Worm (Caenorhabditis elegans) whole organism, early embryonic: ENCODE measurements around the gene cest-8.

Source experiments
- B0310.2 ChIP-seq: sonication (generic microtip); optimal IDR thresholded peaks from 2 replicates; lab custom pipeline; 2016; ENCODE audit warnings: mild to moderate bottlenecking, missing genetic modification characterization, missing compliant biosample characterization
- F13C5.2 ChIP-seq: sonication (generic microtip); optimal IDR thresholded peaks from 2 replicates; lab custom pipeline; 2017; ENCODE audit warnings: mild to moderate bottlenecking, missing genetic modification characterization, inconsistent platforms, missing compliant biosample characterization
- aly-1 ChIP-seq: sonication (generic microtip); optimal IDR thresholded peaks from 2 replicates; lab custom pipeline; 2016; ENCODE audit warnings: missing genetic modification characterization, missing compliant biosample characterization
- ama-1 ChIP-seq: fragments of 150-350 bp; optimal IDR thresholded peaks from 2 replicates; lab custom pipeline; 2014
- ceh-13 ChIP-seq: fragments of 200-800 bp; sonication (Bioruptor generic); optimal IDR thresholded peaks from 2 replicates; lab custom pipeline; 2018; ENCODE audit warnings: mild to moderate bottlenecking, missing genetic modification characterization, missing compliant biosample characterization
- ceh-36 ChIP-seq: sonication (generic microtip); optimal IDR thresholded peaks from 2 replicates; lab custom pipeline; 2016; ENCODE audit warnings: missing genetic modification characterization, inconsistent platforms, missing compliant biosample characterization
- ets-7 ChIP-seq: sonication (generic microtip); optimal IDR thresholded peaks from 2 replicates; lab custom pipeline; 2016; ENCODE audit warnings: missing genotype, missing genetic modification characterization, missing compliant biosample characterization
- flt-1 ChIP-seq: fragments of 200-800 bp; sonication (Bioruptor generic); IDR thresholded peaks from 2 replicates; pipeline ENCODE4 v1.3.6; 2022; ENCODE audit warnings: missing genetic modification characterization, missing compliant biosample characterization
- hmbx-1 ChIP-seq: sonication (generic microtip); optimal IDR thresholded peaks from 2 replicates; lab custom pipeline; 2016; ENCODE audit warnings: mild to moderate bottlenecking, missing genetic modification characterization, missing compliant biosample characterization
- hmg-4 ChIP-seq: fragments of 200-800 bp; sonication (Bioruptor generic); optimal IDR thresholded peaks from 2 replicates; lab custom pipeline; 2018; ENCODE audit warnings: mild to moderate bottlenecking, missing genetic modification characterization, missing compliant biosample characterization
- hnd-1 ChIP-seq: sonication (generic microtip); optimal IDR thresholded peaks from 2 replicates; lab custom pipeline; 2016; ENCODE audit warnings: missing genetic modification characterization, missing compliant biosample characterization
- pes-1 ChIP-seq: fragments of 200-800 bp; sonication (Bioruptor generic); IDR thresholded peaks from 2 replicates; pipeline ENCODE4 v1.3.6; 2022; ENCODE audit warnings: missing genetic modification reagents, missing genetic modification characterization, missing compliant biosample characterization
- scrt-1 ChIP-seq: fragments of 200-800 bp; sonication (Bioruptor generic); IDR thresholded peaks from 2 replicates; pipeline ENCODE4 v1.3.6; 2022; ENCODE audit warnings: missing genetic modification characterization, missing compliant biosample characterization
- sea-1 ChIP-seq: fragments of 200-800 bp; sonication (Bioruptor generic); conservative IDR thresholded peaks from 2 replicates; pipeline ENCODE4 v1.3.6; 2022; ENCODE audit warnings: missing genetic modification characterization, missing compliant biosample characterization
- tbx-11 ChIP-seq: fragments of 200-800 bp; sonication (Bioruptor generic); IDR thresholded peaks from 2 replicates; pipeline ENCODE4 v1.3.6; 2022; ENCODE audit warnings: missing genetic modification characterization, missing compliant biosample characterization
- tbx-37 ChIP-seq: fragments of 200-800 bp; sonication (Bioruptor generic); conservative IDR thresholded peaks from 2 replicates; pipeline ENCODE4 v1.3.6; 2022; ENCODE audit warnings: missing genetic modification reagents, missing genetic modification characterization, missing compliant biosample characterization
- tra-4 ChIP-seq: sonication (generic microtip); optimal IDR thresholded peaks from 2 replicates; lab custom pipeline; 2017; ENCODE audit warnings: missing genetic modification characterization, missing compliant biosample characterization

Gene cest-8

ce11 chrX:12221817-12222216, 2.4 kb downstream of the cest-8 start, which contains the start of gene cest-9.2:
Gene cest-9.2 (plus strand): TSS chrX:12222117.
- TF ChIP-seq ceh-13 (GFP tag; lab: Kevin White, UChicago) (no peak), flt-1 (no peak), scrt-1 (no peak), hnd-1 (tag; lab: Kevin White, UChicago) (no peak)

ce11 chrX:12222723-12223122, 3.3 kb downstream of the cest-8 start:
- TF ChIP-seq hnd-1 (tag; lab: Kevin White, UChicago) (no peak), flt-1 (no peak), ceh-13 (GFP tag; lab: Kevin White, UChicago) (no peak), tbx-37 (GFP tag; lab: Robert Waterston, UW) (no peak), sea-1 (GFP tag; lab: Robert Waterston, UW) (no peak), tbx-11 (no peak), hmg-4 (GFP tag; lab: Kevin White, UChicago) (no peak), ama-1 (lab: Kevin White, UChicago) (no peak), tra-4 (no peak), F13C5.2 (no peak), hmbx-1 (tag; lab: Kevin White, UChicago) (no peak), ceh-36 (tag; lab: Kevin White, UChicago) (no peak), pes-1 (GFP tag; lab: Robert Waterston, UW) (no peak), scrt-1 (no peak), ets-7 (tag; lab: Kevin White, UChicago) (no peak)

ce11 chrX:12225970-12226369, 6.5 kb downstream of the cest-8 start, which contains the start of gene cest-9.1:
Gene cest-9.1 (plus strand): TSS chrX:12226182.
- TF ChIP-seq hmg-4 (GFP tag; lab: Kevin White, UChicago) (no peak), F13C5.2 (no peak), scrt-1 (no peak), ceh-36 (tag; lab: Kevin White, UChicago) (no peak), tra-4 (no peak), hmbx-1 (tag; lab: Kevin White, UChicago) (no peak), aly-1 (tag; lab: Kevin White, UChicago) (no peak), B0310.2 (tag; lab: Kevin White, UChicago) (no peak), hnd-1 (tag; lab: Kevin White, UChicago) (no peak), tbx-37 (GFP tag; lab: Robert Waterston, UW) (no peak), sea-1 (GFP tag; lab: Robert Waterston, UW) (no peak), ets-7 (tag; lab: Kevin White, UChicago) (no peak), tbx-11 (no peak), ceh-13 (GFP tag; lab: Kevin White, UChicago) (no peak), ama-1 (lab: Kevin White, UChicago) (no peak), pes-1 (GFP tag; lab: Robert Waterston, UW) (no peak)

ce11 chrX:12227130-12227529, 7.7 kb downstream of the cest-8 start:
- TF ChIP-seq B0310.2 (tag; lab: Kevin White, UChicago), result no peak
- TF ChIP-seq pes-1 (GFP tag; lab: Robert Waterston, UW), result no peak
- no peak for TF ChIP-seq aly-1 (tag; lab: Kevin White, UChicago)
- no peak for TF ChIP-seq ceh-13 (GFP tag; lab: Kevin White, UChicago)
- TF ChIP-seq hmg-4 (GFP tag; lab: Kevin White, UChicago), result no peak
- TF ChIP-seq hmbx-1 (tag; lab: Kevin White, UChicago), result no peak
- TF ChIP-seq tbx-11, result no peak
- no peak for TF ChIP-seq ama-1 (lab: Kevin White, UChicago)
- TF ChIP-seq ets-7 (tag; lab: Kevin White, UChicago), result no peak
- no peak for TF ChIP-seq scrt-1
- no peak for TF ChIP-seq ceh-36 (tag; lab: Kevin White, UChicago)
- TF ChIP-seq sea-1 (GFP tag; lab: Robert Waterston, UW), result no peak
- no peak for TF ChIP-seq F13C5.2
- no peak for TF ChIP-seq tbx-37 (GFP tag; lab: Robert Waterston, UW)
- TF ChIP-seq tra-4, result no peak
- no peak for TF ChIP-seq flt-1
- TF ChIP-seq hnd-1 (tag; lab: Kevin White, UChicago), result no peak

ce11 chrX:12229651-12230050, 10.2 kb downstream of the cest-8 start, which contains the start of gene cest-7:
Gene cest-7 (plus strand): TSS chrX:12229951.
- TF ChIP-seq ceh-36 (tag; lab: Kevin White, UChicago), result no peak
- no peak for TF ChIP-seq scrt-1
- no peak for TF ChIP-seq tbx-37 (GFP tag; lab: Robert Waterston, UW)
- TF ChIP-seq ama-1 (lab: Kevin White, UChicago), result no peak
- no peak for TF ChIP-seq F13C5.2

ce11 chrX:12230357-12230756, 10.9 kb downstream of the cest-8 start:
- TF ChIP-seq ets-7 (tag; lab: Kevin White, UChicago) (no peak), scrt-1 (no peak), flt-1 (no peak), hmg-4 (GFP tag; lab: Kevin White, UChicago) (no peak), ceh-36 (tag; lab: Kevin White, UChicago) (no peak), B0310.2 (tag; lab: Kevin White, UChicago) (no peak), ceh-13 (GFP tag; lab: Kevin White, UChicago) (no peak), pes-1 (GFP tag; lab: Robert Waterston, UW) (no peak), aly-1 (tag; lab: Kevin White, UChicago) (no peak), ama-1 (lab: Kevin White, UChicago) (no peak)

- TF ChIP-seq tbx-11 (no peak), pes-1 (GFP tag; lab: Robert Waterston, UW) (no peak)
Observed at ce11 chrX:12234424-12234823, 15.0 kb downstream of the cest-8 start.

ce11 chrX:12235388-12235787, 15.9 kb downstream of the cest-8 start, which contains the start of gene C23H4.6:
Gene C23H4.6 (plus strand): TSS chrX:12235606.
- TF ChIP-seq ceh-13 (GFP tag; lab: Kevin White, UChicago), result no peak
- TF ChIP-seq aly-1 (tag; lab: Kevin White, UChicago), result no peak
